Worm (Caenorhabditis elegans) whole organism, L2 larva: ENCODE measurements around the gene F43D2.7.

Experiments used
- lin-11 ChIP-seq: fragments of 150-350 bp; sonication (generic microtip); optimal IDR thresholded peaks from 2 replicates; lab custom pipeline; 2014; ENCODE audit warnings: missing biosample characterization, missing genetic modification characterization, inconsistent platforms, mixed read lengths
- nhr-11 ChIP-seq: fragments of 150-350 bp; optimal IDR thresholded peaks from 2 replicates; lab custom pipeline; 2014; ENCODE audit warnings: missing biosample characterization, missing genetic modification characterization
- skn-1 ChIP-seq: sonication (generic microtip); optimal IDR thresholded peaks from 2 replicates; lab custom pipeline; 2017; ENCODE audit warnings: missing biosample characterization, missing genetic modification characterization

DNA sequence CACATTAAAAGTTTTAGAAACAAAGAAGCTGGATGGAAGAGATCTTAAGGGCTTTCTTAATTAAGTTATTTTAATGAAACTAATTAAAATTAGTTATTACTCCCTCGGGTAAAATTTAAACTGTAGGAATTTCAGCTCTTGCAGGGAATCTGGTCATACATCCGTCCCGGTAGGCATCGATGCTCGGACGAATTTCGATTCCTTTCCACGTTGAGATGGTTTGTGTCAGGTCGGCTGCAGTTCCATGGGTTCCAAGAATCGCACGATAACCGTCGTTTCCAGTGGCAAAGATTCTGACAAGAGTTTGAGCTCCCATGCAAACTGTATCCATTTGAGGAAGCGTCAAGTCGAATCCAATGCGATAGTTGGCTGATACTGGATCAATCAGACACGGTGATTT is 29.2 kb downstream of the F43D2.7 start:
- TF ChIP-seq nhr-11 (no peak), skn-1 (tag; lab: Kevin White, UChicago) (no peak), lin-11 (tag; lab: Kevin White, UChicago) (no peak)
